Worm (Caenorhabditis elegans) whole organism, L4/young adult: ENCODE results near the gene K05F1.13.

Source experiments
- dao-5 ChIP-seq: sonication (generic microtip); optimal IDR thresholded peaks from 2 replicates; lab custom pipeline; 2016; ENCODE audit warnings: missing genotype, missing genetic modification characterization, moderate library complexity, missing compliant biosample characterization
- him-1 ChIP-seq: sonication (generic microtip); optimal IDR thresholded peaks from 2 replicates; lab custom pipeline; 2016; ENCODE audit warnings: missing genotype, missing genetic modification reagents, missing genetic modification characterization, missing compliant biosample characterization

- TF ChIP-seq him-1 (tag; lab: Kevin White, UChicago), result no peak
- TF ChIP-seq dao-5 (tag; lab: Kevin White, UChicago), result no peak
Measured at ce11 chrII:5828486-5828885, 39.6 kb downstream of the K05F1.13 start, which contains the start of gene ZK1248.11.
